Fruit fly (Drosophila melanogaster) Kc167 (cell line): Measurements from ENCODE around the gene eRF1.
A peak's percentile ranks its signal among the peaks of the same experiment; 100 is the strongest.

Source experiments
- Myc ChIP-seq: fragments of >200 bp; optimal IDR thresholded peaks from 2 replicates; lab custom pipeline; 2017; ENCODE audit warnings: missing external identifiers
- Sin3A ChIP-seq: fragments of >200 bp; optimal IDR thresholded peaks from 2 replicates; lab custom pipeline; 2018; ENCODE audit warnings: missing external identifiers
- h ChIP-seq: fragments of >200 bp; optimal IDR thresholded peaks from 3 replicates; lab custom pipeline; 2018; ENCODE audit warnings: missing external identifiers
- insv ChIP-seq: fragments of >200 bp; optimal IDR thresholded peaks from 3 replicates; lab custom pipeline; 2018; ENCODE audit warnings: missing external identifiers
- psq ChIP-seq: fragments of >200 bp; optimal IDR thresholded peaks from 2 replicates; lab custom pipeline; 2017; ENCODE audit warnings: missing external identifiers
- ttk ChIP-seq: sonication (Bioruptor generic); optimal IDR thresholded peaks from 2 replicates; lab custom pipeline; 2017; ENCODE audit warnings: missing external identifiers

eRF1 gene

dm6 chr3L:20347762-20348580, at the start of gene eRF1, which contains the start of gene Rbbp5:
TSS of gene eRF1 (plus strand) at chr3L:20348355.
TSS of gene Rbbp5 (minus strand) at chr3L:20347942.
- TF ChIP-seq Myc (no peak), h (lab: Kevin White, UChicago) (no peak), insv (no peak), ttk (lab: Kevin White, UChicago) (no peak), psq (no peak), Sin3A (no peak)

- TF ChIP-seq Sin3A (no peak), h (lab: Kevin White, UChicago) (no peak), Myc (no peak), psq (no peak), insv (no peak), ttk (lab: Kevin White, UChicago) (no peak)
These were observed 49.0 kb upstream of the eRF1 start, which contains the start of gene SCCRO4 for dm6 chr3L:20299110-20299509. TSS of gene SCCRO4 (plus strand) at chr3L:20299410.

DNA sequence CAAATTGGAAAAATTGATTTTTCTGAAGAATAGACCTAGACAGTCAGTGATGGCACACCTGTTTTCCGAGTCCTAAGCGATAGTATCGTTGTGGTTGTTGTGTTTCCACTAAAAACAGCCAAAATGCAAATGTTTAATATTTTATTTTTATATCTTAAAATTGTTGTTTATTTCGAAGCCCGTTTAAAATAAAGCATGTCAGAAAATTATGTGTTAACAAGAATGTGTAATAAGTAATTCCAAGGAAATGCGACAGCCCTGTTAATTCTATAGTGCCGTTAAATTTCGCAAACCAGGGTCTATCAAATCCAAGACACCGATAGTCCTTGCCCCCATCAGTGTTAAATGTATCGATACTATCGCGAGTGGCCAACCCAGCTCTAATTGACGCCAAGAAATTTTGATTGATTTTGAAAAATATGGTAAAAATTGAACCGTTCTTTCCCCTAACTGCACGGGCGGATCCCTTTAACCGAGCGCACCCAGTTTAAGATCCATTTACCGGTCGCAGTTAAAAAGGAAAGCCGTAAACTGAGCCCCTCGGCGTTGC, 46.0 kb upstream of the eRF1 start, which contains the start of gene Pex23:
Gene Pex23, minus strand, starts transcription at position 61 of the 550 bp plus-strand sequence.
- TF ChIP-seq Sin3A (no peak), insv (no peak), ttk (lab: Kevin White, UChicago) (no peak), psq (no peak), h (lab: Kevin White, UChicago) (no peak), Myc (no peak)

- no peak for TF ChIP-seq ttk (lab: Kevin White, UChicago)
- no peak for TF ChIP-seq insv
- no peak for TF ChIP-seq Sin3A
- no peak for TF ChIP-seq h (lab: Kevin White, UChicago)
- no peak for TF ChIP-seq Myc
- TF ChIP-seq psq, result no peak
These were observed 42.0 kb upstream of the eRF1 start, which contains the start of gene CG32225 for dm6 chr3L:20306142-20306541. TSS of gene CG32225 (minus strand) at chr3L:20306283.

DNA sequence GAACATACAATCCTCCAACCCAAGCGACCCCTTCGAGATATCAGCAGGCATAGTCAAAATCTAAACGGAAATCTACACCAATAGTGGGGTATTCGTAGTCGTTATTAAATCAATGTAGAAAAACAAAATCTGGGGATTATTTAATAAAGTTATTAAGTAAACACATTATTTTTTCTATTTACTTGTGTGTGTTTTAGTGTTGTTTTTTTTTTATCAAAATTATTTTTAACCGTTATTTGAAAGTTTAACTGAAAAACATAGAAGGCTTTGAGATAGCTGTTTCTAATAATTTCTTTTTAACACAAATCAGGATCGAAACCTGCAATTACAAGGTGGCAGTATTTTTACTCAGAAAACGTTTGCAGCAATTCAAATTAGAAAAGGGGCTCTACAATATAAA, 38.8 kb upstream of the eRF1 start, which contains the start of gene polo:
Gene polo, plus strand, starts transcription at position 301 of the 400 bp plus-strand sequence.
- TF ChIP-seq ttk (lab: Kevin White, UChicago) (no peak), h (lab: Kevin White, UChicago) (no peak), Myc (no peak), Sin3A (no peak), psq (no peak), insv (no peak)

DNA sequence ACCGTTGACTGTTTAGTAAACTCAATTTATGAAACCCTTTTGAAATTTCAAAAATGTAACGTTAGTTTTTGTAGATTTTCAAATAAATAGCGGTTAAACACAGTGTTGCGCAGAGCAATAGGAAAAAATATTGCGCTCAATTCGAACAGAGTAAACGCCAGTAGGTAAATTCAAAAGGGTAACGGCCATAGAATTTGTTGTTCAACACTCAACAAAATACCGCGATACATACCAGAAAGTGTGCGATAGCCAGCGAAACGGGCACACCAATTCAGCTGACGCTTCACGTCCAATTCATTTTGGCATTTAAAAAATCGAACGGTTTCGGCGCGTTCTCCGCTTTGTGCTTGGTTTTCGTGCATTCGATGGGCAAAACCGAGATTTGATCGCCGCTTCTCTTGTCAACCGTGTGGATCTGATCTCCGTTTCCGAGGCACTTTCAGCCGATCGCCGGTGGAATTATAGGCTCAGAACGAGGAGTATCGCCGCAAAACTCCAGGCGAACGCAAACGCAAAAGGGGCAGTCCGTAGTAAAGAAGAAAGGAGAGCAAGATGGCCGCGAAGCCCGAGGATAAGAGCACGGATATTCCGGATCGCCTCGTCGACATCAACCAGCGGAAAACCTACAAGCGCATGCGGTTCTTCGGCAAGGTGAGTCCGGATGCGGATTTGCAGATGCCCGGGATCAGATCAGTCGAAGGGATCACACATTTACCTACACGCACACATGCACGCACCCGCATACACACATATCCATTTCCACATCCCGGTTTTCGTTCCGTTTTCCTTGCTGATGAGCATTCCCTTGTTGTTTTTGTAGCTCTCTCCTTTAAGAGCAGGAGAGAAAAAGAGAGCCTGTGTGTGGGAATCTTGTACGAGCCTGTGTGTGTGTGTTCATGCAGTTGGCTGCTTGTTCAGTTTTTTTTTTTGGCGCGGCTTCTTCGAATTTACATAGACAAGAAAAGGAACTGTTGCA, 38.1 kb upstream of the eRF1 start:
- no peak for TF ChIP-seq psq
- no peak for TF ChIP-seq Myc
- peak; percentile 7 for TF ChIP-seq insv
- TF ChIP-seq h (lab: Kevin White, UChicago), result no peak

- TF ChIP-seq ttk (lab: Kevin White, UChicago) (no peak), Sin3A (no peak), insv (no peak), Myc (no peak), h (lab: Kevin White, UChicago) (no peak), psq (no peak)
These were observed 34.7 kb upstream of the eRF1 start, which contains the start of gene alphaSnap for dm6 chr3L:20313469-20313868. TSS of gene alphaSnap (plus strand) at chr3L:20313632.

DNA sequence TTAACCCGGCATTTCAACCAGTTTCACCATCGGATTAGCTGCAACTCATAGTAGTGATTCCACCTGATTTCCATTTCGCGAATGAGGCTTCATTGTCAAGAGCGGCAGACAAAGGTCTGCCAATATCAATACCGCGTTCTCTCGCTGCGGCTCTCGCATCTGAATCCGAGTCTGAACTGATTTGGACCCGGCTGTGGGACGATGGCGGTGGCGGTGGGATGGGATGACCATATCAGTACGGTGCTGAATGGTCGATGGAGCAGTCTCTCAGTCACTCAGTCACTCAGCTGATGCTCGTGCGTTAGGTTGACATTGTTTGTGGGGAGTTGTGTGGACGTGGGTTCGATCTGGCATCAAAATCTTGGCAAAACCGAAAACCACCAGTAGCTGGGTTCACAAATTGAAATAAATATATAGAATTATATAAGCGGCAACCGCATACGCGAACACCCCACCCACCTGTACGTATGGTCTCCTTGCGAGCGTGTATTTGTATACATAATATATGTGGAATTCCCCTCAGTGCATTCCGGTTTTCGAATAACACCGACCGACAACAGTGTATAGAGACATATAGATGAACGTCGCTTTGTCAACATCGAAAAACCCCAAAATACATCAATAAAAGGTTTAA, 31.1 kb upstream of the eRF1 start, which contains the start of gene Spn77Ba:
Gene Spn77Ba, plus strand, starts transcription at position 235 of the 634 bp plus-strand sequence.
- TF ChIP-seq Myc, result no peak
- TF ChIP-seq psq, result no peak
- no peak for TF ChIP-seq Sin3A
- TF ChIP-seq insv, result no peak
- TF ChIP-seq ttk (lab: Kevin White, UChicago), result no peak
- TF ChIP-seq h (lab: Kevin White, UChicago), result no peak

- TF ChIP-seq Sin3A, result no peak
- TF ChIP-seq Myc, result no peak
- TF ChIP-seq insv, result no peak
- TF ChIP-seq ttk (lab: Kevin White, UChicago), result no peak
- TF ChIP-seq psq, result no peak
- TF ChIP-seq h (lab: Kevin White, UChicago), result no peak
These were observed 30.4 kb upstream of the eRF1 start for dm6 chr3L:20317751-20318150.

dm6 chr3L:20320044-20320443, 28.1 kb upstream of the eRF1 start:
- TF ChIP-seq insv (no peak), Sin3A (no peak), h (lab: Kevin White, UChicago) (no peak), psq (no peak)

- no peak for TF ChIP-seq Sin3A
- TF ChIP-seq psq, result no peak
- TF ChIP-seq insv, result no peak
- TF ChIP-seq ttk (lab: Kevin White, UChicago), result no peak
- no peak for TF ChIP-seq h (lab: Kevin White, UChicago)
- TF ChIP-seq Myc, result no peak
These were observed 27.5 kb upstream of the eRF1 start, which contains the start of gene Spn77Bb for dm6 chr3L:20320652-20321051. TSS of gene Spn77Bb (plus strand) at chr3L:20320952.

- no peak for TF ChIP-seq Sin3A
These were observed 5.8 kb upstream of the eRF1 start, which contains the start of gene Spn77Bc for dm6 chr3L:20342334-20342733. TSS of gene Spn77Bc (plus strand) at chr3L:20342634.
